Worm (Caenorhabditis elegans) whole organism, mixed stage, embryonic: ENCODE measurements around the gene rbm-22.
A peak's percentile ranks its signal among the peaks of the same experiment; 100 is the strongest.

ENCODE experiments used
- M03D4.4 ChIP-seq: sonication (generic microtip); optimal IDR thresholded peaks from 2 replicates; lab custom pipeline; 2017; ENCODE audit warnings: mild to moderate bottlenecking, missing genetic modification characterization, missing compliant biosample characterization
- bed-3 ChIP-seq: fragments of 200-800 bp; sonication (Bioruptor generic); optimal IDR thresholded peaks from 3 replicates; lab custom pipeline; 2018; ENCODE audit warnings: mild to moderate bottlenecking, missing genetic modification characterization, moderate library complexity, missing compliant biosample characterization
- blmp-1 ChIP-seq: fragments of 150-350 bp; optimal IDR thresholded peaks from 2 replicates; lab custom pipeline; 2014; ENCODE audit warnings: missing biosample characterization, missing genetic modification characterization
- ceh-39 ChIP-seq: fragments of 150-350 bp; optimal IDR thresholded peaks from 2 replicates; lab custom pipeline; 2014; ENCODE audit warnings: missing biosample characterization, missing genetic modification characterization
- ceh-43 ChIP-seq: fragments of 200-800 bp; sonication (Bioruptor generic); optimal IDR thresholded peaks from 2 replicates; lab custom pipeline; 2018; ENCODE audit warnings: mild to moderate bottlenecking, missing genetic modification characterization, moderate library complexity, missing compliant biosample characterization
- ceh-83 ChIP-seq: fragments of 200-800 bp; sonication (Bioruptor generic); optimal IDR thresholded peaks from 2 replicates; lab custom pipeline; 2018; ENCODE audit warnings: mild to moderate bottlenecking, missing genetic modification characterization, missing compliant biosample characterization
- ces-1 ChIP-seq: fragments of 150-350 bp; optimal IDR thresholded peaks from 2 replicates; lab custom pipeline; 2014; ENCODE audit warnings: missing biosample characterization, missing genetic modification reagents, missing genetic modification characterization
- cnd-1 ChIP-seq: fragments of 200-800 bp; sonication (Bioruptor generic); optimal IDR thresholded peaks from 2 replicates; lab custom pipeline; 2018; ENCODE audit warnings: mild to moderate bottlenecking, missing genetic modification characterization, missing compliant biosample characterization
- elt-1 ChIP-seq: sonication (generic microtip); optimal IDR thresholded peaks from 2 replicates; lab custom pipeline; 2017; ENCODE audit warnings: missing genetic modification characterization, mild to moderate bottlenecking, missing compliant biosample characterization, antibody characterized with exemption, moderate library complexity, borderline replicate concordance; ENCODE audit not compliant: insufficient read depth
- elt-3 ChIP-seq: fragments of 150-350 bp; optimal IDR thresholded peaks from 2 replicates; lab custom pipeline; 2014; ENCODE audit warnings: missing biosample characterization, missing genetic modification characterization
- flh-1 ChIP-seq: fragments of 200-800 bp; sonication (Bioruptor generic); optimal IDR thresholded peaks from 2 replicates; lab custom pipeline; 2018; ENCODE audit warnings: mild to moderate bottlenecking, missing genetic modification characterization, moderate library complexity, missing compliant biosample characterization
- ham-2 ChIP-seq: fragments of 200-800 bp; sonication (Bioruptor generic); optimal IDR thresholded peaks from 2 replicates; lab custom pipeline; 2018; ENCODE audit warnings: mild to moderate bottlenecking, missing genetic modification characterization, missing compliant biosample characterization
- lin-13 ChIP-seq: fragments of 150-350 bp; optimal IDR thresholded peaks from 2 replicates; lab custom pipeline; 2014; ENCODE audit warnings: missing biosample characterization, missing genetic modification characterization
- lin-32 ChIP-seq: fragments of 200-800 bp; sonication (Bioruptor generic); optimal IDR thresholded peaks from 2 replicates; lab custom pipeline; 2018; ENCODE audit warnings: mild to moderate bottlenecking, missing genetic modification characterization, missing compliant biosample characterization
- mep-1 ChIP-seq: fragments of 150-350 bp; optimal IDR thresholded peaks from 2 replicates; lab custom pipeline; 2017; ENCODE audit warnings: missing biosample characterization, missing genetic modification reagents, missing genetic modification characterization, inconsistent platforms
- mls-2 ChIP-seq: sonication (generic microtip); optimal IDR thresholded peaks from 2 replicates; lab custom pipeline; 2016; ENCODE audit warnings: mild to moderate bottlenecking, missing genetic modification characterization, moderate library complexity, missing compliant biosample characterization
- nhr-12 ChIP-seq: fragments of 150-350 bp; optimal IDR thresholded peaks from 2 replicates; lab custom pipeline; 2014; ENCODE audit warnings: missing biosample characterization, missing genetic modification characterization
- nhr-2 ChIP-seq: fragments of 150-350 bp; optimal IDR thresholded peaks from 2 replicates; lab custom pipeline; 2014; ENCODE audit warnings: missing biosample characterization, missing genetic modification characterization
- nhr-237 ChIP-seq: fragments of 150-350 bp; optimal IDR thresholded peaks from 2 replicates; lab custom pipeline; 2014; ENCODE audit warnings: missing biosample characterization, missing genetic modification characterization
- nhr-28 ChIP-seq: fragments of 150-350 bp; optimal IDR thresholded peaks from 2 replicates; lab custom pipeline; 2014; ENCODE audit warnings: missing biosample characterization, missing genetic modification characterization
- nhr-76 ChIP-seq: sonication (generic microtip); optimal IDR thresholded peaks from 2 replicates; lab custom pipeline; 2017; ENCODE audit warnings: missing biosample characterization, missing genetic modification characterization
- pha-4 ChIP-seq: fragments of 150-350 bp; optimal IDR thresholded peaks from 2 replicates; lab custom pipeline; 2018; ENCODE audit warnings: missing biosample characterization, missing genetic modification reagents, missing genetic modification characterization
- sem-2 ChIP-seq: fragments of 200-800 bp; sonication (Bioruptor generic); optimal IDR thresholded peaks from 2 replicates; lab custom pipeline; 2018; ENCODE audit warnings: mild to moderate bottlenecking, missing genetic modification characterization, missing compliant biosample characterization
- snpc-4 ChIP-seq: fragments of 150-350 bp; optimal IDR thresholded peaks from 2 replicates; lab custom pipeline; 2014; ENCODE audit warnings: missing biosample characterization, missing genetic modification characterization
- sptf-1 ChIP-seq: sonication (generic microtip); optimal IDR thresholded peaks from 2 replicates; lab custom pipeline; 2017; ENCODE audit warnings: mild to moderate bottlenecking, missing genetic modification characterization, moderate library complexity, missing compliant biosample characterization
- tbx-8 ChIP-seq: fragments of 200-800 bp; sonication (Bioruptor generic); optimal IDR thresholded peaks from 2 replicates; lab custom pipeline; 2018; ENCODE audit warnings: mild to moderate bottlenecking, missing genetic modification characterization, moderate library complexity, missing compliant biosample characterization
- unc-120 ChIP-seq: sonication (generic microtip); optimal IDR thresholded peaks from 2 replicates; lab custom pipeline; 2017; ENCODE audit warnings: missing genetic modification characterization, missing compliant biosample characterization; ENCODE audit not compliant: poor library complexity, severe bottlenecking
- unc-39 ChIP-seq: fragments of 150-350 bp; optimal IDR thresholded peaks from 2 replicates; lab custom pipeline; 2014; ENCODE audit warnings: missing biosample characterization, missing genetic modification characterization
- unc-62 ChIP-seq: fragments of 150-350 bp; optimal IDR thresholded peaks from 2 replicates; lab custom pipeline; 2014; ENCODE audit warnings: missing biosample characterization, missing genetic modification reagents, missing genetic modification characterization
- zip-8 ChIP-seq: fragments of 150-350 bp; optimal IDR thresholded peaks from 2 replicates; lab custom pipeline; 2014; ENCODE audit warnings: missing biosample characterization, missing genetic modification characterization
- ztf-11 ChIP-seq: fragments of 150-350 bp; optimal IDR thresholded peaks from 2 replicates; lab custom pipeline; 2014; ENCODE audit warnings: missing biosample characterization, missing genetic modification characterization

The rbm-22 gene

ce11 chrIV:10868629-10869251 is 7.5 kb downstream of the rbm-22 start, which contains the start of gene F13E9.11:
F13E9.11 (minus strand) TSS chrIV:10869135.
- no peak for TF ChIP-seq mls-2 (tag; lab: Kevin White, UChicago)
- no peak for TF ChIP-seq lin-32 (GFP tag; lab: Kevin White, UChicago)
- TF ChIP-seq elt-1 = no peak
- no peak for TF ChIP-seq tbx-8 (GFP tag; lab: Kevin White, UChicago)
- no peak for TF ChIP-seq snpc-4
- TF ChIP-seq blmp-1 (tag; lab: Kevin White, UChicago) = no peak
- no peak for TF ChIP-seq nhr-237 (tag; lab: Kevin White, UChicago)
- peak; percentile 7 for TF ChIP-seq ztf-11 (tag; lab: Kevin White, UChicago)
- peak; percentile 71 for TF ChIP-seq cnd-1 (tag; lab: Kevin White, UChicago)
- no peak for TF ChIP-seq nhr-2 (tag; lab: Kevin White, UChicago)
- peak; percentile 37 for TF ChIP-seq ces-1 (GFP tag; lab: Kevin White, UChicago)
- no peak for TF ChIP-seq nhr-76 (tag; lab: Kevin White, UChicago)
- no peak for TF ChIP-seq nhr-12 (tag; lab: Kevin White, UChicago)
- TF ChIP-seq sem-2 (GFP tag; lab: Kevin White, UChicago) = no peak
- no peak for TF ChIP-seq ceh-39 (tag; lab: Kevin White, UChicago)
- TF ChIP-seq elt-3 = no peak
- peak; percentile 43 for TF ChIP-seq mep-1
- no peak for TF ChIP-seq nhr-28 (tag; lab: Kevin White, UChicago)
- TF ChIP-seq sptf-1 (tag; lab: Kevin White, UChicago) = no peak
- no peak for TF ChIP-seq unc-120 (tag; lab: Kevin White, UChicago)
- no peak for TF ChIP-seq ham-2 (GFP tag; lab: Kevin White, UChicago)
- no peak for TF ChIP-seq unc-62 (GFP tag; lab: Kevin White, UChicago)
- TF ChIP-seq M03D4.4 (tag; lab: Kevin White, UChicago) = no peak
- TF ChIP-seq unc-39 = no peak
- TF ChIP-seq ceh-83 (GFP tag; lab: Kevin White, UChicago) = no peak
- no peak for TF ChIP-seq pha-4 (tag; lab: Kevin White, UChicago)
- TF ChIP-seq bed-3 (GFP tag; lab: Kevin White, UChicago) = no peak

- no peak for TF ChIP-seq unc-62 (GFP tag; lab: Kevin White, UChicago)
- no peak for TF ChIP-seq ces-1 (GFP tag; lab: Kevin White, UChicago)
- TF ChIP-seq M03D4.4 (tag; lab: Kevin White, UChicago) = no peak
- TF ChIP-seq ham-2 (GFP tag; lab: Kevin White, UChicago) = no peak
- TF ChIP-seq nhr-2 (tag; lab: Kevin White, UChicago) = peak; percentile 28
- no peak for TF ChIP-seq tbx-8 (GFP tag; lab: Kevin White, UChicago)
These were observed 8.4 kb downstream of the rbm-22 start for ce11 chrIV:10869642-10870041.

ce11 chrIV:10870158-10870557 is 9.0 kb downstream of the rbm-22 start:
- TF ChIP-seq ces-1 (GFP tag; lab: Kevin White, UChicago) (peak; percentile 57), lin-13 (tag; lab: Kevin White, UChicago) (no peak)

ce11 chrIV:10874527-10874926 is 13.3 kb downstream of the rbm-22 start, which contains the start of gene F13E9.12:
F13E9.12 (minus strand) TSS chrIV:10874627.
- TF ChIP-seq bed-3 (GFP tag; lab: Kevin White, UChicago) (no peak), ceh-39 (tag; lab: Kevin White, UChicago) (no peak), zip-8 (tag; lab: Kevin White, UChicago) (no peak), ces-1 (GFP tag; lab: Kevin White, UChicago) (no peak), ztf-11 (tag; lab: Kevin White, UChicago) (no peak), tbx-8 (GFP tag; lab: Kevin White, UChicago) (no peak)

ce11 chrIV:10876844-10877243 is 15.6 kb downstream of the rbm-22 start, which contains the start of gene fipr-14:
fipr-14 (plus strand) TSS chrIV:10877144.
- no peak for TF ChIP-seq ceh-43
- no peak for TF ChIP-seq lin-32 (GFP tag; lab: Kevin White, UChicago)
- TF ChIP-seq ceh-39 (tag; lab: Kevin White, UChicago) = no peak
- no peak for TF ChIP-seq unc-120 (tag; lab: Kevin White, UChicago)
- no peak for TF ChIP-seq nhr-12 (tag; lab: Kevin White, UChicago)
- TF ChIP-seq ham-2 (GFP tag; lab: Kevin White, UChicago) = no peak
- no peak for TF ChIP-seq cnd-1 (tag; lab: Kevin White, UChicago)
- no peak for TF ChIP-seq elt-1
- TF ChIP-seq sptf-1 (tag; lab: Kevin White, UChicago) = no peak
- no peak for TF ChIP-seq lin-13 (tag; lab: Kevin White, UChicago)
- TF ChIP-seq elt-3 = no peak
- no peak for TF ChIP-seq zip-8 (tag; lab: Kevin White, UChicago)
- TF ChIP-seq flh-1 (GFP tag; lab: Kevin White, UChicago) = no peak
